Worm (Caenorhabditis elegans) whole organism, early embryonic: ENCODE data around the gene vps-18.

Experiments
- F13C5.2 ChIP-seq: sonication (generic microtip); optimal IDR thresholded peaks from 2 replicates; lab custom pipeline; 2017; ENCODE audit warnings: mild to moderate bottlenecking, missing genetic modification characterization, inconsistent platforms, missing compliant biosample characterization
- ama-1 ChIP-seq: fragments of 150-350 bp; optimal IDR thresholded peaks from 2 replicates; lab custom pipeline; 2014
- ets-7 ChIP-seq: sonication (generic microtip); optimal IDR thresholded peaks from 2 replicates; lab custom pipeline; 2016; ENCODE audit warnings: missing genotype, missing genetic modification characterization, missing compliant biosample characterization
- flt-1 ChIP-seq: fragments of 200-800 bp; sonication (Bioruptor generic); IDR thresholded peaks from 2 replicates; pipeline ENCODE4 v1.3.6; 2022; ENCODE audit warnings: missing genetic modification characterization, missing compliant biosample characterization
- hmbx-1 ChIP-seq: sonication (generic microtip); optimal IDR thresholded peaks from 2 replicates; lab custom pipeline; 2016; ENCODE audit warnings: mild to moderate bottlenecking, missing genetic modification characterization, missing compliant biosample characterization
- pes-1 ChIP-seq: fragments of 200-800 bp; sonication (Bioruptor generic); IDR thresholded peaks from 2 replicates; pipeline ENCODE4 v1.3.6; 2022; ENCODE audit warnings: missing genetic modification reagents, missing genetic modification characterization, missing compliant biosample characterization
- tbx-37 ChIP-seq: fragments of 200-800 bp; sonication (Bioruptor generic); conservative IDR thresholded peaks from 2 replicates; pipeline ENCODE4 v1.3.6; 2022; ENCODE audit warnings: missing genetic modification reagents, missing genetic modification characterization, missing compliant biosample characterization

DNA sequence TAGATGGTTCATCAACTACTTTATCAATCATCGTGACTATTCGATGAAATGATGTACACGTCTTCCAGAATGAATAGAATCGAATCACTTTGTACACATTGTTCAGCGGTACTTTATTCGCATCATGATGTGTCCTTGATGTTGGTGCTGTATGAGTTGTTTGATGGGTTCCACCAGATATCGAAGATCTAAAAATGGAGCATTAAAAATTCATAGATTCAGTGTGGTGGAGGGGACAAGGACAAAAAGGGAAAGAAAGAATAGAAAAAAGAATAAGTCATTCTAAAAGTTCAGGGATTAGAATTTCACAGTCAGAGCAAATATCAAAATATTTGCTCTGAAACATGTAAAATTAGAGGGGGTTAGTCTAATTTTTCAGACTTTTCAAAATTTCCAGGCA, 16.1 kb upstream of the vps-18 start:
- no peak for TF ChIP-seq pes-1 (GFP tag; lab: Robert Waterston, UW)
- no peak for TF ChIP-seq F13C5.2 (tag; lab: Kevin White, UChicago)
- TF ChIP-seq flt-1: no peak
- no peak for TF ChIP-seq tbx-37 (GFP tag; lab: Robert Waterston, UW)
- TF ChIP-seq ets-7 (tag; lab: Kevin White, UChicago): no peak
- no peak for TF ChIP-seq ama-1
- no peak for TF ChIP-seq hmbx-1 (tag; lab: Kevin White, UChicago)
